Worm (Caenorhabditis elegans) whole organism, midembryonic: ENCODE measurements around the gene srw-109.

Source experiments
- T22C8.4 ChIP-seq: fragments of 200-800 bp; sonication (Bioruptor generic); IDR thresholded peaks from 2 replicates; pipeline ENCODE4 v1.3.6; 2022; ENCODE audit warnings: missing genetic modification characterization, missing compliant biosample characterization
- cog-1 ChIP-seq: sonication (generic microtip); optimal IDR thresholded peaks from 2 replicates; lab custom pipeline; 2016; ENCODE audit warnings: missing genetic modification characterization, missing compliant biosample characterization
- flt-1 ChIP-seq: fragments of 200-800 bp; sonication (Bioruptor generic); IDR thresholded peaks from 2 replicates; pipeline ENCODE4 v1.3.6; 2022; ENCODE audit warnings: missing genetic modification characterization, missing compliant biosample characterization
- klf-2 ChIP-seq: fragments of 200-800 bp; sonication (Bioruptor generic); conservative IDR thresholded peaks from 2 replicates; pipeline ENCODE4 v1.3.6; 2022; ENCODE audit warnings: missing genetic modification reagents, missing genetic modification characterization, missing compliant biosample characterization
- med-1 ChIP-seq: sonication (generic microtip); optimal IDR thresholded peaks from 2 replicates; lab custom pipeline; 2017; ENCODE audit warnings: missing genetic modification characterization, mild to moderate bottlenecking, missing compliant biosample characterization, antibody characterized with exemption, missing genetic modification reagents; ENCODE audit not compliant: insufficient read depth
- ref-1 ChIP-seq: fragments of 200-800 bp; sonication (Bioruptor generic); conservative IDR thresholded peaks from 2 replicates; pipeline ENCODE4 v1.3.6; 2022; ENCODE audit warnings: missing genetic modification reagents, missing genetic modification characterization, missing compliant biosample characterization
- tab-1 ChIP-seq: fragments of 200-800 bp; sonication (Bioruptor generic); IDR thresholded peaks from 2 replicates; pipeline ENCODE4 v1.3.6; 2022; ENCODE audit warnings: missing genetic modification characterization, missing compliant biosample characterization
- ztf-23 ChIP-seq: fragments of 200-800 bp; sonication (Bioruptor generic); IDR thresholded peaks from 2 replicates; pipeline ENCODE4 v1.3.6; 2022; ENCODE audit warnings: missing genetic modification reagents, missing genetic modification characterization, missing compliant biosample characterization

DNA sequence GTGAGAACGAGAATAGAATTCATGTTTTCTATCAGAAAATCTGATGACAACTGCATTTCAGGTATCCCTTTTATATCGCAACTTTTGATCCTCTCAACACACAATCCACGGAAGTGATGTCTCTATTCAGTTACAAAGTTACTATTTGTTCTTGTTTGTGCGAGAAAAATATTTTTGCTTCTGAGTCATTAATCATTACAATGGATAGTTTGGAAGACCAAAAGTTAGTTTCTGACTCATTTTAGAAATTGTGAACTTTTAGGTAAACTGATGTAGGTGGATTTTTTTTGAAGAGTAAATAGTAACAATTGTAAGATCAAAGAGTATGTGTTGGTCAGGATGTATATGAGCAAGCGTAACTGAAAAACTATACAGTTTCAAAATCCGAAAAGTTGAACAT lies 927 bp upstream of the srw-109 start, which contains the start of gene srlf-36:
- no peak for TF ChIP-seq ztf-23
- TF ChIP-seq flt-1 (GFP tag; lab: Robert Waterston, UW) = no peak
- no peak for TF ChIP-seq med-1 (GFP tag; lab: Kevin White, UChicago)
- TF ChIP-seq klf-2 (GFP tag; lab: Robert Waterston, UW) = no peak
- no peak for TF ChIP-seq tab-1 (GFP tag; lab: Robert Waterston, UW)
- no peak for TF ChIP-seq cog-1 (tag; lab: Kevin White, UChicago)
- TF ChIP-seq ref-1 (GFP tag; lab: Robert Waterston, UW) = no peak
- TF ChIP-seq T22C8.4 (GFP tag; lab: Robert Waterston, UW) = no peak
